Fruit fly (Drosophila melanogaster) whole organism, embryonic: ENCODE results near the gene dia.

Source experiments
- Awh ChIP-seq: fragments of 200-800 bp; sonication (Bioruptor generic); IDR thresholded peaks from 2 replicates; pipeline ENCODE4, ENCODE4 v1.3.6; 2022; ENCODE audit warnings: missing biosample characterization, missing genetic modification characterization
- CG12104 ChIP-seq: fragments of 200-800 bp; sonication (Bioruptor generic); optimal IDR thresholded peaks from 3 replicates; lab custom pipeline; 2016; ENCODE audit warnings: missing biosample characterization, missing genetic modification characterization
- CG12236 ChIP-seq: fragments of 200-800 bp; sonication (Bioruptor generic); optimal IDR thresholded peaks from 2 replicates; lab custom pipeline; 2016; ENCODE audit warnings: missing biosample characterization, missing genetic modification characterization
- CG13296 ChIP-seq: fragments of 200-800 bp; sonication (Bioruptor generic); optimal IDR thresholded peaks from 3 replicates; lab custom pipeline; 2018; ENCODE audit warnings: missing biosample characterization, mild to moderate bottlenecking, missing genetic modification characterization
- CG14050 ChIP-seq: fragments of 200-800 bp; sonication (Bioruptor generic); IDR thresholded peaks from 3 replicates; pipeline ENCODE4 v1.3.6; 2022; ENCODE audit warnings: missing biosample characterization, missing genetic modification characterization
- CG1602 ChIP-seq: fragments of 200-800 bp; sonication (Bioruptor generic); optimal IDR thresholded peaks from 3 replicates; lab custom pipeline; 2016; ENCODE audit warnings: missing biosample characterization, missing genetic modification characterization
- CG16815 ChIP-seq: fragments of 200-800 bp; sonication (Bioruptor generic); optimal IDR thresholded peaks from 3 replicates; lab custom pipeline; 2017; ENCODE audit warnings: missing biosample characterization, mild to moderate bottlenecking, missing genetic modification characterization
- CG17186 ChIP-seq: fragments of 200-800 bp; sonication (Bioruptor generic); optimal IDR thresholded peaks from 3 replicates; lab custom pipeline; 2017; ENCODE audit warnings: missing biosample characterization, missing genetic modification reagents, missing genetic modification characterization
- CG17385 ChIP-seq: fragments of 200-800 bp; sonication (Bioruptor generic); optimal IDR thresholded peaks from 3 replicates; lab custom pipeline; 2018; ENCODE audit warnings: missing biosample characterization, mild to moderate bottlenecking, missing genetic modification characterization
- CG17612 ChIP-seq: fragments of 200-800 bp; sonication (Bioruptor generic); IDR thresholded peaks from 2 replicates; pipeline ENCODE4 v1.3.6; 2022; ENCODE audit warnings: missing biosample characterization, missing genetic modification characterization
- CG18764 ChIP-seq: fragments of 200-800 bp; sonication (Bioruptor generic); optimal IDR thresholded peaks from 3 replicates; lab custom pipeline; 2016; ENCODE audit warnings: missing biosample characterization, missing genetic modification characterization
- CG2202 ChIP-seq: fragments of 200-800 bp; sonication (Bioruptor generic); optimal IDR thresholded peaks from 2 replicates; lab custom pipeline; 2018; ENCODE audit warnings: missing biosample characterization, mild to moderate bottlenecking, missing genetic modification characterization
- CG2889 ChIP-seq: fragments of 200-800 bp; sonication (Bioruptor generic); IDR thresholded peaks from 3 replicates; pipeline ENCODE4 v1.3.6; 2022; ENCODE audit warnings: missing biosample characterization, missing genetic modification characterization
- CG31441 ChIP-seq: fragments of 200-800 bp; sonication (Bioruptor generic); IDR thresholded peaks from 2 replicates; pipeline ENCODE4 v1.3.6; 2022; ENCODE audit warnings: missing biosample characterization, missing genetic modification characterization
- CG34376 ChIP-seq: fragments of 200-800 bp; sonication (Bioruptor generic); optimal IDR thresholded peaks from 2 replicates; lab custom pipeline; 2018; ENCODE audit warnings: missing biosample characterization, mild to moderate bottlenecking, missing genetic modification characterization
- CG4707 ChIP-seq: fragments of 200-800 bp; sonication (Bioruptor generic); optimal IDR thresholded peaks from 2 replicates; lab custom pipeline; 2018; ENCODE audit warnings: missing biosample characterization, mild to moderate bottlenecking, missing genetic modification characterization, moderate library complexity
- CG6254 ChIP-seq: fragments of 200-800 bp; sonication (Bioruptor generic); optimal IDR thresholded peaks from 3 replicates; lab custom pipeline; 2017; ENCODE audit warnings: mild to moderate bottlenecking, missing biosample characterization, missing genetic modification reagents, missing genetic modification characterization
- CG7745 ChIP-seq: fragments of 200-800 bp; sonication (Bioruptor generic); optimal IDR thresholded peaks from 2 replicates; lab custom pipeline; 2018; ENCODE audit warnings: missing biosample characterization, mild to moderate bottlenecking, missing genetic modification characterization, moderate library complexity
- CG9932 ChIP-seq: fragments of 200-800 bp; sonication (Bioruptor generic); IDR thresholded peaks from 2 replicates; pipeline ENCODE4 v1.3.6; 2022; ENCODE audit warnings: missing biosample characterization, missing genetic modification characterization
- CTCF ChIP-seq: fragments of 200-800 bp; sonication (Bioruptor generic); optimal IDR thresholded peaks from 2 replicates; lab custom pipeline; 2017; ENCODE audit warnings: missing biosample characterization, mild to moderate bottlenecking, missing genetic modification characterization, moderate library complexity
- D19A ChIP-seq: fragments of 200-800 bp; optimal IDR thresholded peaks from 3 replicates; lab custom pipeline; 2019; ENCODE audit warnings: missing biosample characterization, mild to moderate bottlenecking, missing genetic modification characterization, moderate library complexity
- D19B ChIP-seq: fragments of 200-800 bp; sonication (Bioruptor generic); optimal IDR thresholded peaks from 2 replicates; lab custom pipeline; 2017; ENCODE audit warnings: missing biosample characterization, mild to moderate bottlenecking, missing genetic modification characterization
- Dbx ChIP-seq: fragments of 200-800 bp; sonication (Bioruptor generic); IDR thresholded peaks from 3 replicates; pipeline ENCODE4 v1.3.6; 2022; ENCODE audit warnings: missing biosample characterization, missing genetic modification characterization
- Dip2 ChIP-seq: fragments of 200-800 bp; sonication (Bioruptor generic); IDR thresholded peaks from 2 replicates; pipeline ENCODE4 v1.3.6; 2022; ENCODE audit warnings: missing biosample characterization, missing genetic modification characterization
- Fer1 ChIP-seq: fragments of 200-800 bp; sonication (Bioruptor generic); optimal IDR thresholded peaks from 2 replicates; lab custom pipeline; 2017; ENCODE audit warnings: missing biosample characterization, mild to moderate bottlenecking, missing genetic modification characterization
- GATAe ChIP-seq: fragments of 200-800 bp; sonication (Bioruptor generic); conservative IDR thresholded peaks from 2 replicates; pipeline ENCODE4 v1.3.6; 2022; ENCODE audit warnings: missing biosample characterization, missing genetic modification characterization
- Hey ChIP-seq: fragments of 200-800 bp; sonication (Bioruptor generic); optimal IDR thresholded peaks from 3 replicates; lab custom pipeline; 2018; ENCODE audit warnings: missing biosample characterization, mild to moderate bottlenecking, missing genetic modification characterization
- Mes4 ChIP-seq: fragments of 200-800 bp; sonication (Bioruptor generic); optimal IDR thresholded peaks from 2 replicates; lab custom pipeline; 2016; ENCODE audit warnings: missing biosample characterization, missing genetic modification characterization
- NC2α ChIP-seq: fragments of 200-800 bp; sonication (Bioruptor generic); optimal IDR thresholded peaks from 2 replicates; lab custom pipeline; 2016; ENCODE audit warnings: missing biosample characterization, missing genetic modification characterization
- NC2β ChIP-seq: fragments of 200-800 bp; sonication (Bioruptor generic); optimal IDR thresholded peaks from 2 replicates; lab custom pipeline; 2016; ENCODE audit warnings: missing biosample characterization, missing genetic modification characterization
- NK7.1 ChIP-seq: fragments of 200-800 bp; sonication (Bioruptor generic); optimal IDR thresholded peaks from 3 replicates; lab custom pipeline; 2016; ENCODE audit warnings: missing biosample characterization, missing genetic modification characterization
- Nf-YA ChIP-seq: fragments of 200-800 bp; sonication (Bioruptor generic); IDR thresholded peaks from 2 replicates; pipeline ENCODE4 v1.3.6; 2022; ENCODE audit warnings: missing biosample characterization, missing genetic modification characterization
- Rx ChIP-seq: fragments of 200-800 bp; sonication (Bioruptor generic); IDR thresholded peaks from 2 replicates; pipeline ENCODE4 v1.3.6; 2022; ENCODE audit warnings: missing biosample characterization, missing genetic modification characterization
- Taf1 ChIP-seq: fragments of 200-800 bp; sonication (Bioruptor generic); IDR thresholded peaks from 2 replicates; pipeline ENCODE4 v1.3.6; 2022; ENCODE audit warnings: missing biosample characterization, missing genetic modification characterization
- bsh ChIP-seq, 2 experiments: fragments of 200-800 bp; sonication (Bioruptor generic); optimal IDR thresholded peaks; 2 replicates each; lab custom pipeline; 2017 to 2018; ENCODE audit warnings: mild to moderate bottlenecking in 2 of 2, missing biosample characterization in 2 of 2, missing genetic modification characterization in 2 of 2, moderate library complexity in 1 of 2
- gcm2 ChIP-seq: fragments of 200-800 bp; sonication (Bioruptor generic); optimal IDR thresholded peaks from 2 replicates; lab custom pipeline; 2016; ENCODE audit warnings: missing biosample characterization, missing genetic modification characterization
- hkb ChIP-seq, 2 experiments: fragments of 200-800 bp in 1 of 2; fragments of >200 bp in 1 of 2; sonication (Bioruptor generic) in 1 of 2; IDR thresholded peaks in 1 of 2; optimal IDR thresholded peaks in 1 of 2; 2 replicates each; pipeline versions ENCODE4 v1.3.6 to Lab custom; 2017 to 2022; ENCODE audit warnings: missing biosample characterization in 1 of 2, missing genetic modification characterization in 1 of 2
- lola ChIP-seq, 3 experiments: fragments of >200 bp in 2 of 3; fragments of 200-800 bp in 1 of 3; sonication (Bioruptor generic) in 1 of 3; optimal IDR thresholded peaks; 2 replicates each; lab custom pipeline; 2017 to 2019; ENCODE audit warnings: missing biosample characterization in 3 of 3, missing genetic modification characterization in 3 of 3, mild to moderate bottlenecking in 1 of 3, moderate library complexity in 1 of 3
- lov ChIP-seq, 2 experiments: fragments of 200-800 bp in 1 of 2; fragments of >200 bp in 1 of 2; sonication (Bioruptor generic) in 1 of 2; IDR thresholded peaks in 1 of 2; optimal IDR thresholded peaks in 1 of 2; 2 replicates in 1 of 2; 3 replicates in 1 of 2; pipeline versions ENCODE4 v1.3.6 to Lab custom; 2017 to 2022; ENCODE audit warnings: missing biosample characterization in 1 of 2, missing genetic modification characterization in 1 of 2
- maf-S ChIP-seq: fragments of 200-800 bp; sonication (Bioruptor generic); optimal IDR thresholded peaks from 2 replicates; lab custom pipeline; 2016; ENCODE audit warnings: missing biosample characterization, missing genetic modification characterization
- phol ChIP-seq: fragments of 200-800 bp; sonication (Bioruptor generic); optimal IDR thresholded peaks from 3 replicates; lab custom pipeline; 2018; ENCODE audit warnings: missing biosample characterization, mild to moderate bottlenecking, missing genetic modification characterization, moderate library complexity
- slou ChIP-seq: fragments of 200-800 bp; sonication (Bioruptor generic); optimal IDR thresholded peaks from 3 replicates; lab custom pipeline; 2016; ENCODE audit warnings: missing biosample characterization, missing genetic modification characterization
- slp2 ChIP-seq: fragments of 200-800 bp; sonication (Bioruptor generic); optimal IDR thresholded peaks from 2 replicates; lab custom pipeline; 2016; ENCODE audit warnings: missing biosample characterization, missing genetic modification characterization
- sna ChIP-seq: fragments of 200-800 bp; sonication (Bioruptor generic); IDR thresholded peaks from 2 replicates; pipeline ENCODE4 v1.3.6; 2022; ENCODE audit warnings: missing biosample characterization, missing genetic modification characterization; ENCODE audit not compliant: partially characterized antibody
- sob ChIP-seq: fragments of 200-800 bp; sonication (Bioruptor generic); IDR thresholded peaks from 2 replicates; pipeline ENCODE4 v1.3.6; 2022; ENCODE audit warnings: missing biosample characterization, missing genetic modification characterization
- tio ChIP-seq: fragments of 200-800 bp; sonication (Bioruptor generic); optimal IDR thresholded peaks from 2 replicates; lab custom pipeline; 2017; ENCODE audit warnings: missing biosample characterization, missing genetic modification characterization, inconsistent platforms
- unpg ChIP-seq: fragments of 200-800 bp; sonication (Bioruptor generic); optimal IDR thresholded peaks from 3 replicates; lab custom pipeline; 2018; ENCODE audit warnings: missing biosample characterization, mild to moderate bottlenecking, missing genetic modification characterization, moderate library complexity
- yki ChIP-seq: fragments of >200 bp; optimal IDR thresholded peaks from 3 replicates; lab custom pipeline; 2018
- z ChIP-seq: fragments of 200-800 bp; sonication (Bioruptor generic); IDR thresholded peaks from 3 replicates; pipeline ENCODE4 v1.3.6; 2022; ENCODE audit warnings: missing biosample characterization, missing genetic modification characterization

The dia gene

dm6 chr2L:20807617-20808509 lies 49.9 kb downstream of the dia start (continued):
- TF ChIP-seq slou (GFP tag; lab: Kevin White, UChicago) (no peak), Taf1 (GFP tag; lab: Robert Waterston, UW) (no peak), CG17612 (GFP tag; lab: Robert Waterston, UW) (no peak), Nf-YA (GFP tag; lab: Robert Waterston, UW) (no peak), NK7.1 (GFP tag; lab: Kevin White, UChicago) (peak; percentile 30), CG2202 (tag; lab: Kevin White, UChicago) (no peak), CG14050 (GFP tag; lab: Robert Waterston, UW) (no peak), tio (GFP tag; lab: Kevin White, UChicago) (no peak), sna (GFP tag; lab: Robert Waterston, UW) (0 out of 2 replicates have a peak, but pooled peaks have one; percentile 18), lov (optimal IDR thresholded peaks at IDR 0.05; lab: Kevin White, UChicago) (no peak), lov (GFP tag; IDR thresholded peaks at IDR 0.05; lab: Robert Waterston, UW) (no peak), CG6254 (no peak), CG16815 (GFP tag; lab: Kevin White, UChicago) (no peak), CG31441 (GFP tag; lab: Robert Waterston, UW) (peak; percentile 53), Mes4 (no peak), CG12104 (GFP tag; lab: Kevin White, UChicago) (peak; percentile 46), CG13296 (GFP tag; lab: Kevin White, UChicago) (peak; percentile 51), lola (GFP tag; optimal IDR thresholded peaks at IDR 0.05; lab: Kevin White, UChicago) (peak in 1 of 3 experiments; percentile 4), Awh (GFP tag; lab: Robert Waterston, UW) (no peak), D19A (peak; percentile 43), CG34376 (peak; percentile 14), CG12236 (no peak), maf-S (GFP tag; lab: Kevin White, UChicago) (no peak), gcm2 (GFP tag; lab: Kevin White, UChicago) (no peak), CG2889 (no peak), Dip2 (GFP tag; lab: Robert Waterston, UW) (no peak), hkb (optimal IDR thresholded peaks at IDR 0.05; lab: Kevin White, UChicago) (no peak), hkb (GFP tag; IDR thresholded peaks at IDR 0.05; lab: Robert Waterston, UW) (peak; percentile 65), CG18764 (GFP tag; lab: Kevin White, UChicago) (no peak), CG4707 (GFP tag; lab: Kevin White, UChicago) (peak; percentile 41), NC2α (GFP tag; lab: Kevin White, UChicago) (no peak), D19B (GFP tag; lab: Kevin White, UChicago) (peak; percentile 42), Rx (GFP tag; lab: Robert Waterston, UW) (no peak), CG17385 (peak; percentile 31), sob (GFP tag; lab: Robert Waterston, UW) (peak; percentile 52), unpg (GFP tag; lab: Kevin White, UChicago) (peak; percentile 53), slp2 (GFP tag; lab: Kevin White, UChicago) (no peak), Fer1 (GFP tag; lab: Kevin White, UChicago) (peak; percentile 74), Hey (peak; percentile 25), NC2β (GFP tag; lab: Kevin White, UChicago) (no peak), GATAe (no peak; the same call in 1 of the 2 replicates), phol (peak; percentile 44), CG7745 (tag; lab: Kevin White, UChicago) (no peak), CG9932 (GFP tag; lab: Robert Waterston, UW) (peak; percentile 13; the same call in 1 of the 2 replicates), Dbx (GFP tag; lab: Robert Waterston, UW) (peak; percentile 34; the same call in 1 of the 3 replicates), yki (lab: Kevin White, UChicago) (no peak), bsh (GFP tag; optimal IDR thresholded peaks at IDR 0.05; lab: Kevin White, UChicago) (peak in 1 of 2 experiments; percentile 36), z (GFP tag; lab: Robert Waterston, UW) (no peak), CG1602 (GFP tag; lab: Kevin White, UChicago) (peak; percentile 3), CTCF (GFP tag; lab: Kevin White, UChicago) (no peak), CG17186 (no peak)
